Worm (Caenorhabditis elegans): ENCODE data around the gene msi-1.

Gene msi-1

DNA sequence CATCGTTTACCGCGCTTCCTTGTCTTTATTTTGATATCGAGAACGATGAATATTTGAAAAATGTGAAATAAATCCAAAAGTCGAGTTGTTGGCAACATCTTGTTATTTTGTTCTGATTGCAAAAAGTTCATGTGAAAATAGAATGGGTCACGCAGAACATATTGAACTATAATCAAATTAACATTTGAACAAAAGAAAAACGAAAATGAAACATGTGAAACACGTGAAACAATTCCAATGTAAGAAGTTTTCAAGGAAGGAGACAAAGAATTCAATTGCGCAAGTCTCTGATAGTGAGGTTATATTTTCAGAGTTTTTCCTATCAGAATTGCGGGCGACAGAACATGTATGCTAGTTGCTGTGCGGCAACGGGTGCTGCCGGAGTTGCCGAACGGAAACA is 44.8 kb downstream of the msi-1 start, which contains the start of gene F37A8.2:
TSS of gene F37A8.2 (minus strand) at position 101 of the 400 bp plus-strand sequence.
- no peak for TF ChIP-seq W03F9.2 (tag; optimal IDR thresholded peaks at IDR 0.05)
- no peak for TF ChIP-seq dao-5 (tag; optimal IDR thresholded peaks at IDR 0.05)
- TF ChIP-seq him-1 (tag; optimal IDR thresholded peaks at IDR 0.05): no peak

DNA sequence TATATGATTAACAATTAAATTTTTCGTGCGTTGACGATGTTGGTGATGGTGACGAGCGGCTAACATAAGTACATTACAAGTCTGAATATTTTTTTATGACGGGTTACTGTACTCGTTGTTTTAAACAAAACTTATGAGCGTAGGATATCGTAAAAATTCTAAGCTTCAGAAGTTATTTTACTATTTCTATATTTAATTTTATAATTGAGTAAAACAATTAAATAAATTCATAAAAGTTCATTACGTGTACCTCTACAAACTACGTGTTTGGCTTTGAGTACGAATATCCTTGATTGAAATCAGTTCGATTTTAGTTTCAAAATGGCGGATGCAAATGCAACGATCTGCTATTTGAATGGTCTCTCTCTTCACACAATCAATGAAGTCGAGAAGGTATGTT is 48.1 kb downstream of the msi-1 start, which contains the start of gene F37A8.1:
TSS of gene F37A8.1 (plus strand) at position 301 of the 400 bp plus-strand sequence.
- TF ChIP-seq him-1 (tag; optimal IDR thresholded peaks at IDR 0.05): no peak

DNA sequence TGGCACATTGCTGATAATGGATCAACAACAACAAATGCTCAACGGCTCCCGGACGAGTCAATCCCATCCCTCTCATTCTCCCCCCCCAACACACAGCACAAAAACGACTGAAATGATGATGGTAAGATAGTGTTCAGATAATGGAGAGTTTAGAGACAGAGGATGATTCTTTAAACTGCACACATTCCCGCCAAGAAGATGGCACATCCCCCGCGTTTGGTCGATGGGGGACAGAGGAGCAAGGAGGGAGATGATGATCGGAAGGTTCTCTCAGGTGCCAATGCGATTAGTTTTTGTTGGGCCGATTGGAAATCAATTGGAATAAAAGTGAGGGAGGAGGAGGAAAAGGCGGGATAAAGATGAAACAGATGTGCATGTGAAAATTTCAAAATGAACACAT is 48.7 kb downstream of the msi-1 start:
- TF ChIP-seq W03F9.2 (tag; optimal IDR thresholded peaks at IDR 0.05) (no peak), dao-5 (tag; optimal IDR thresholded peaks at IDR 0.05) (no peak), him-1 (tag; optimal IDR thresholded peaks at IDR 0.05) (no peak)

DNA sequence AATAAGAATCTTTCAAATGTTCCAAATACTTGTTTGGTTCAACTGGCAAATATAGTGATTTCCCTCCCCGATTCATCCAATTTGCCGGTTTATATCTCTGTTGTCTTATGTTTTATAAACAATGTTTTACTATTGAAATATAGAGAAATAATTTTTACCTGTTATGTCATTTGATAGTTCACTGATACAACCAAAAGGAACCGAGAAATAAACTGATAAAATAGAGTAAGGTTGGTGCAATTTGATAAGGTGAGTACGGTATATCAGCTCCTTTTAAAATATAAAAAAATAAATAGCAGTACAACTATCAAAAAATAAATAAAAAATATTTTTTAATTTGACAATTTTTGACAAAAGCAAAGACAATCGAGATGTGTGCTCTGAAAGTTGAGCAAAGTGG is 49.4 kb downstream of the msi-1 start:
- TF ChIP-seq dao-5 (tag; optimal IDR thresholded peaks at IDR 0.05) (no peak), W03F9.2 (tag; optimal IDR thresholded peaks at IDR 0.05) (no peak), him-1 (tag; optimal IDR thresholded peaks at IDR 0.05) (no peak)

DNA sequence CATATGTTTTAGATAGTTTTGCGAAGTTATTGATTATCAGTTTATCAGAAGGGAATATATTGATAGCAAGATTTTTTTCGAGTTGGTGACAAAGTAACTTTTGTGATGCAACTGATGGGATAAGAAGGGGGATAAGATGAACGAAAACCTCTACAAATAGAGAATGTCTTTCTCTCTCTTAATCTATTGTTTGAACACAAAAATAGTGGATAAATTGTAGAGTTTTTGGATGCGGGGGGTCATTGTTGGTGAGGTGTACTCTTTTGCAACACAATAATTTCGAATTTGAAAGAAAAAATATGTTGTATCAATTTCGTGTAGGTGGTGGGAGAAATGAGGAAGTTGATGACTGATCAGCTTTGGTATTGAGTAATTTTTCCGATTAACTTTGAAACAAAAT is 50.1 kb downstream of the msi-1 start, which contains the start of gene ZK1058.9:
TSS of gene ZK1058.9 (minus strand) at position 101 of the 400 bp plus-strand sequence.
- no peak for TF ChIP-seq dao-5 (tag; optimal IDR thresholded peaks at IDR 0.05)
- TF ChIP-seq him-1 (tag; optimal IDR thresholded peaks at IDR 0.05): no peak
- TF ChIP-seq W03F9.2 (tag; optimal IDR thresholded peaks at IDR 0.05): no peak

DNA sequence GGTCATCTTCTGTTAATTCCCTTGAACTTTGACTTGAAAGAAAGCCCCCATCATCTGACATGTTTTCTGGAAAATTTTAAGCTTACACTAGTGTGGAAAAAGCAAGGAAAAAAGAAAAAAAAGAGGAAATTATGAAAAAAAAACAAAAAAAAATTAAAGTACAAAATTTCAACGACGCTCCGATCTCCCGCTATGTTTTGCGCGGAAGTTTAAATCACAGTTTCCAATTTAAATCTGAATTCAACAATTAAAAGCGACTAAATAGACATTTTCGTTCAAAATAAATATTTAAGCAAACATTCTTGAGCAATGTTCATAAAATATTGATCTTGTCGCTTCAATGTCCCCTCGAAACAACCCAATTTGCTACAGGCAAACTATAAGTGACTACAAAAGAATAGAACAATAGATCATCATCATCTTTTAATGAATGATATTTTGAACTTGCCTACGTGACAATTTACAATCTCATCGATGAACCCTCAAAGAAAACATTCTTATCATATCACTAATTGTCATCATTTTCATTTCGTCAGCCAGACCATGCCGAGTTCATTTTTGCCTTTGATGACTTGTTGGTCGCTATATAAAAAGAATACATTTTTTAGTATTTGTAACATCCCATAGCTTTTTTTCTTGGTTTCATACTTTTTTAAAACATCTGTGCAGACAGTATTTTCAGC is 54.4 kb downstream of the msi-1 start, which contains the start of the genes metl-6 and nit-1:
TSS of gene metl-6 (minus strand) at position 66 of the 683 bp plus-strand sequence.
TSS of gene nit-1 (plus strand) at position 562 of the 683 bp plus-strand sequence.
- TF ChIP-seq dao-5 (tag; optimal IDR thresholded peaks at IDR 0.05) (no peak), W03F9.2 (tag; optimal IDR thresholded peaks at IDR 0.05) (no peak), him-1 (tag; optimal IDR thresholded peaks at IDR 0.05) (no peak)

DNA sequence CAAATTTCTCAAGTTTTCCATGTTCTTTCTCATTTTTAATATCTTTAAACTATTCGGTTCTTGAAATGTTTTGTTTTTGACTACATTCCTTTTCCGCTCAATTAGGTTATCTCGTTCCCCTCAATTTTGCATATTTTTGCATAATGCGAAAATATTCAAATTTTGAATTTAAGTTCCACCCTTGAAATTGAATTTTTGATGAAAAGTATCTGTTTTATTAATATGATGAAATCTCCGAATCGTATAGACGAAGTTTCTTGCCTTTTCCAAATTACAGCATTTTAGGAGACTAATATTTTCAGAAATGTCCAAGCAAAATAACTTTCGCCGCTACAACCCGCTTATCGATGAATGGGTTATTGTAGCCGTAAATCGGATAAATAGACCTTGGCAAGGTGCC is 57.6 kb downstream of the msi-1 start, which contains the start of gene ZK1058.3:
TSS of gene ZK1058.3 (plus strand) at position 301 of the 400 bp plus-strand sequence.
- TF ChIP-seq dao-5 (tag; optimal IDR thresholded peaks at IDR 0.05): no peak
- TF ChIP-seq W03F9.2 (tag; optimal IDR thresholded peaks at IDR 0.05): no peak
- TF ChIP-seq him-1 (tag; optimal IDR thresholded peaks at IDR 0.05): no peak

DNA sequence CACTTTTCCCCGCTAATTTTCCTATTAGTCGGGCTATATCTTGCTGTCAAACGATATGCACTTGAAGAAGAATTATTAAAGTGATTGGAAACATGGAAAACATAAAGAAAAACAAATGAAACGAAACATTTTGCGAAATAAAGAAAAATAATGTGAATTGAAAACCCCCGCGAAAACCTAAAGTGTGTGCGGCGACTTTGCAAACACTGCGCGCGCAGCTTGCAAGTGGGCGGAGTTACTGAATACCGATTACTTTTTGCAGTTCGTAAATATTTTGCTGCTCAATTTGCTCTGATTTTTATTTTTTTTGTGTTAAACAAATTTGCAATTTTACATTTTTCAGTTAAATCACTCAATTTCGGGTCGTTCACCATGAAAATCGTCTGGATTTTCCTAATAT is 59.6 kb downstream of the msi-1 start, which contains the start of gene ccdc-47:
TSS of gene ccdc-47 (plus strand) at position 344 of the 400 bp plus-strand sequence.
- no peak for TF ChIP-seq him-1 (tag; optimal IDR thresholded peaks at IDR 0.05)
- peak; percentile 85 for TF ChIP-seq W03F9.2 (tag; optimal IDR thresholded peaks at IDR 0.05)
- no peak for TF ChIP-seq dao-5 (tag; optimal IDR thresholded peaks at IDR 0.05)

DNA sequence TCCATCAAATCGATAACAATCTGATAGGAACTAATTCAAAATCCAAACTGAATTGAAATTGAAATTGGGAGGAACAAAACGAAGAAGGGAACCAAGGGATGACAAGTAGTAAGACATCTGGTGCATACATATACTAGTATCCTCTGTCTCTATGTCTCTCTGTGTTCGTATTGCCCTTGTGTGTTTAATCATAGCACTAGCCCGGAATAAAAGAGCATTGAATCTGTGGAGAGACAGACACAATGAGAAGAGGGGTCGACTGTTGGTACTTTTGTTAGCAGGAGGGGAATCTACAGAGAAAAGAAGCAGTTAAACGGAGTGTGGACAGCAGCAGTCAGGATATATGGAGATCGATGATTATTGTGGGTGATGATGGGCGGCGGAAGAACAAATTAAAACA is 60.5 kb downstream of the msi-1 start:
- TF ChIP-seq dao-5 (tag; optimal IDR thresholded peaks at IDR 0.05) (no peak), W03F9.2 (tag; optimal IDR thresholded peaks at IDR 0.05) (no peak), him-1 (tag; optimal IDR thresholded peaks at IDR 0.05) (no peak)

DNA sequence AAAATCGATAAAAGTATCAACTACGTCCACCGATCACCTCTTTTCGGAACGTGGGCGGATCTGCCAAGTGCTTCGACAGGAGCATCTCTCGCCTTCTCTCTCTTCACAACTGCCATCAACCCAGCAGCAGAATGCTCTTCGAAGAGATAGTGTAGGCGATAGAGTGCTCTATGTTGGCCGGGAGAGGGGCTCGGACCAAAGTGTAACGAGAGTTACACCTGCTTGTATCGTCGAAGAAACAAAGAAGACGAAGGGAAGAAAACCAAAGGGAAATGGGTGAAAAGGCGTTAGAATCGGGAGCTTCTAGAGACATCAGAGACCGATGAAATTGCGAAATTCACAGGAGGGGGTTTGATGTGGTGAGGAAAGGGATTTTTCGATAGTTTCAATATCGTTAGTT is 61.4 kb downstream of the msi-1 start:
- TF ChIP-seq dao-5 (tag; optimal IDR thresholded peaks at IDR 0.05): no peak
- TF ChIP-seq him-1 (tag; optimal IDR thresholded peaks at IDR 0.05): no peak
- TF ChIP-seq W03F9.2 (tag; optimal IDR thresholded peaks at IDR 0.05): no peak

Measured in whole organism, L4/young adult.